Fruit fly (Drosophila melanogaster) whole organism, embryonic: ENCODE data around the gene msb1l.

Experiments used
- Abd-B ChIP-seq: fragments of 200-800 bp; sonication (Bioruptor generic); optimal IDR thresholded peaks from 2 replicates; lab custom pipeline; 2018; ENCODE audit warnings: missing biosample characterization, mild to moderate bottlenecking, missing genetic modification characterization, moderate library complexity
- Aef1 ChIP-seq: fragments of 200-800 bp; sonication (Bioruptor generic); IDR thresholded peaks from 3 replicates; pipeline ENCODE4 v1.3.6; 2022; ENCODE audit warnings: missing biosample characterization, missing genetic modification characterization
- Atf3 ChIP-seq: fragments of 200-800 bp; sonication (Bioruptor generic); optimal IDR thresholded peaks from 3 replicates; lab custom pipeline; 2016; ENCODE audit warnings: missing biosample characterization, missing genetic modification characterization
- Awh ChIP-seq: fragments of 200-800 bp; sonication (Bioruptor generic); IDR thresholded peaks from 2 replicates; pipeline ENCODE4, ENCODE4 v1.3.6; 2022; ENCODE audit warnings: missing biosample characterization, missing genetic modification characterization
- Blimp-1 ChIP-seq: fragments of 200-800 bp; sonication (Bioruptor generic); optimal IDR thresholded peaks from 3 replicates; lab custom pipeline; 2018; ENCODE audit warnings: missing biosample characterization, missing genetic modification characterization, mild to moderate bottlenecking, moderate library complexity, missing genetic modification reagents
- CG10267 ChIP-seq: fragments of 200-800 bp; sonication (Bioruptor generic); optimal IDR thresholded peaks from 2 replicates; lab custom pipeline; 2018; ENCODE audit warnings: missing biosample characterization, mild to moderate bottlenecking, missing genetic modification characterization, moderate library complexity
- CG10321 ChIP-seq: fragments of 200-800 bp; sonication (Bioruptor generic); IDR thresholded peaks from 2 replicates; pipeline ENCODE4 v1.3.6; 2022; ENCODE audit warnings: missing biosample characterization, missing genetic modification characterization
- CG10543 ChIP-seq: fragments of 200-800 bp; sonication (Bioruptor generic); optimal IDR thresholded peaks from 3 replicates; lab custom pipeline; 2017; ENCODE audit warnings: missing biosample characterization, mild to moderate bottlenecking, missing genetic modification characterization, moderate library complexity
- CG10565 ChIP-seq: fragments of 200-800 bp; sonication (Bioruptor generic); optimal IDR thresholded peaks from 3 replicates; lab custom pipeline; 2016; ENCODE audit warnings: missing biosample characterization, mild to moderate bottlenecking, missing genetic modification characterization
- CG12744 ChIP-seq: fragments of 200-800 bp; sonication (Bioruptor generic); optimal IDR thresholded peaks from 2 replicates; lab custom pipeline; 2016; ENCODE audit warnings: missing biosample characterization, missing genetic modification characterization
- CG13624 ChIP-seq: fragments of 200-800 bp; sonication (Bioruptor generic); optimal IDR thresholded peaks from 2 replicates; lab custom pipeline; 2016; ENCODE audit warnings: missing biosample characterization, missing genetic modification characterization
- CG15514 ChIP-seq: fragments of 200-800 bp; sonication (Bioruptor generic); optimal IDR thresholded peaks from 3 replicates; lab custom pipeline; 2017; ENCODE audit warnings: missing biosample characterization, missing genetic modification characterization, mild to moderate bottlenecking, moderate library complexity, missing genetic modification reagents
- CG16863 ChIP-seq: fragments of 200-800 bp; sonication (Bioruptor generic); optimal IDR thresholded peaks from 3 replicates; lab custom pipeline; 2016; ENCODE audit warnings: missing biosample characterization, missing genetic modification characterization
- CG17359 ChIP-seq: fragments of 200-800 bp; sonication (Bioruptor generic); optimal IDR thresholded peaks from 3 replicates; lab custom pipeline; 2018; ENCODE audit warnings: missing biosample characterization, mild to moderate bottlenecking, missing genetic modification characterization, moderate library complexity
- CG18619 ChIP-seq: fragments of 200-800 bp; sonication (Bioruptor generic); optimal IDR thresholded peaks from 3 replicates; lab custom pipeline; 2017; ENCODE audit warnings: missing biosample characterization, mild to moderate bottlenecking, missing genetic modification characterization
- CG4820 ChIP-seq: fragments of 200-800 bp; sonication (Bioruptor generic); optimal IDR thresholded peaks from 3 replicates; lab custom pipeline; 2016; ENCODE audit warnings: missing biosample characterization, missing genetic modification characterization
- CG4854 ChIP-seq: fragments of 200-800 bp; sonication (Bioruptor generic); optimal IDR thresholded peaks from 2 replicates; lab custom pipeline; 2016; ENCODE audit warnings: missing biosample characterization, missing genetic modification characterization, inconsistent platforms
- CG5953 ChIP-seq: fragments of 200-800 bp; sonication (Bioruptor generic); IDR thresholded peaks from 2 replicates; pipeline ENCODE4 v1.3.6; 2022; ENCODE audit warnings: missing biosample characterization, missing genetic modification characterization
- CG6272 ChIP-seq: fragments of 200-800 bp; sonication (Bioruptor generic); IDR thresholded peaks from 2 replicates; pipeline ENCODE4 v1.3.6; 2022; ENCODE audit warnings: missing biosample characterization, missing genetic modification characterization
- CG6791 ChIP-seq: fragments of 200-800 bp; sonication (Bioruptor generic); IDR thresholded peaks from 3 replicates; pipeline ENCODE4 v1.3.6; 2022; ENCODE audit warnings: missing biosample characterization, missing genetic modification characterization; ENCODE audit not compliant: partially characterized antibody
- CG7271 ChIP-seq: fragments of 200-800 bp; sonication (Bioruptor generic); optimal IDR thresholded peaks from 2 replicates; lab custom pipeline; 2018; ENCODE audit warnings: missing biosample characterization, mild to moderate bottlenecking, missing genetic modification characterization, moderate library complexity
- CG7786 ChIP-seq: fragments of 200-800 bp; sonication (Bioruptor generic); optimal IDR thresholded peaks from 2 replicates; lab custom pipeline; 2016; ENCODE audit warnings: missing biosample characterization, missing genetic modification characterization
- CG8359 ChIP-seq: fragments of 200-800 bp; sonication (Bioruptor generic); optimal IDR thresholded peaks from 2 replicates; lab custom pipeline; 2017; ENCODE audit warnings: missing biosample characterization, mild to moderate bottlenecking, missing genetic modification characterization, borderline replicate concordance
- CG8944 ChIP-seq: fragments of 200-800 bp; sonication (Bioruptor generic); optimal IDR thresholded peaks from 3 replicates; lab custom pipeline; 2016; ENCODE audit warnings: missing biosample characterization, missing genetic modification characterization
- Deaf1 ChIP-seq: fragments of 200-800 bp; optimal IDR thresholded peaks from 3 replicates; lab custom pipeline; 2019; ENCODE audit warnings: missing biosample characterization, mild to moderate bottlenecking, missing genetic modification characterization, moderate library complexity
- H2.0 ChIP-seq: fragments of 200-800 bp; sonication (Bioruptor generic); IDR thresholded peaks from 2 replicates; pipeline ENCODE4 v1.3.6; 2022; ENCODE audit warnings: missing biosample characterization, missing genetic modification characterization
- Meics ChIP-seq: fragments of 200-800 bp; sonication (Bioruptor generic); optimal IDR thresholded peaks from 2 replicates; lab custom pipeline; 2017; ENCODE audit warnings: missing biosample characterization, mild to moderate bottlenecking, missing genetic modification characterization
- Neu2 ChIP-seq: fragments of 200-800 bp; sonication (Bioruptor generic); optimal IDR thresholded peaks from 3 replicates; lab custom pipeline; 2016; ENCODE audit warnings: missing biosample characterization, missing genetic modification characterization, borderline replicate concordance
- Nf-YA ChIP-seq: fragments of 200-800 bp; sonication (Bioruptor generic); IDR thresholded peaks from 2 replicates; pipeline ENCODE4 v1.3.6; 2022; ENCODE audit warnings: missing biosample characterization, missing genetic modification characterization
- Oli ChIP-seq: fragments of 200-800 bp; sonication (Bioruptor generic); optimal IDR thresholded peaks from 2 replicates; lab custom pipeline; 2018; ENCODE audit warnings: missing biosample characterization, mild to moderate bottlenecking, missing genetic modification characterization, moderate library complexity
- Tbp ChIP-seq: fragments of >200 bp; optimal IDR thresholded peaks from 2 replicates; lab custom pipeline; 2018; ENCODE audit warnings: missing biosample characterization, missing genetic modification characterization
- bigmax ChIP-seq: fragments of 200-800 bp; sonication (Bioruptor generic); optimal IDR thresholded peaks from 2 replicates; lab custom pipeline; 2018; ENCODE audit warnings: missing biosample characterization, mild to moderate bottlenecking, missing genetic modification characterization
- cato ChIP-seq: fragments of 200-800 bp; sonication (Bioruptor generic); optimal IDR thresholded peaks from 2 replicates; lab custom pipeline; 2016; ENCODE audit warnings: missing biosample characterization, missing genetic modification characterization, borderline replicate concordance
- croc ChIP-seq: fragments of 200-800 bp; sonication (Bioruptor generic); conservative IDR thresholded peaks from 3 replicates; pipeline ENCODE4 v1.3.6; 2022; ENCODE audit warnings: missing biosample characterization, missing genetic modification characterization
- danr ChIP-seq: fragments of 200-800 bp; sonication (Bioruptor generic); IDR thresholded peaks from 2 replicates; pipeline ENCODE4 v1.3.6; 2022; ENCODE audit warnings: missing biosample characterization, missing genetic modification characterization
- dati ChIP-seq: fragments of 200-800 bp; sonication (Bioruptor generic); IDR thresholded peaks from 2 replicates; pipeline ENCODE4 v1.3.6; 2022; ENCODE audit warnings: missing biosample characterization, missing genetic modification characterization
- dysf ChIP-seq: fragments of 200-800 bp; sonication (Bioruptor generic); IDR thresholded peaks from 3 replicates; pipeline ENCODE4 v1.3.6; 2022; ENCODE audit warnings: missing biosample characterization, missing genetic modification characterization
- fd96Cb ChIP-seq: fragments of 200-800 bp; sonication (Bioruptor generic); optimal IDR thresholded peaks from 2 replicates; lab custom pipeline; 2018; ENCODE audit warnings: missing biosample characterization, mild to moderate bottlenecking, missing genetic modification characterization, moderate library complexity
- fu2 ChIP-seq: fragments of 200-800 bp; sonication (Bioruptor generic); optimal IDR thresholded peaks from 2 replicates; lab custom pipeline; 2016; ENCODE audit warnings: missing biosample characterization, missing genetic modification characterization
- gt ChIP-seq: fragments of 200-800 bp; sonication (Bioruptor generic); IDR thresholded peaks from 2 replicates; pipeline ENCODE4 v1.3.6; 2022; ENCODE audit warnings: missing biosample characterization, missing genetic modification characterization
- hbn ChIP-seq: fragments of 200-800 bp; sonication (Bioruptor generic); IDR thresholded peaks from 2 replicates; pipeline ENCODE4 v1.3.6; 2022; ENCODE audit warnings: missing biosample characterization, missing genetic modification characterization; ENCODE audit not compliant: partially characterized antibody
- ken ChIP-seq: fragments of 200-800 bp; sonication (Bioruptor generic); IDR thresholded peaks from 3 replicates; pipeline ENCODE4 v1.3.6; 2022; ENCODE audit warnings: missing biosample characterization, missing genetic modification characterization
- lola ChIP-seq, 3 experiments: fragments of >200 bp in 2 of 3; fragments of 200-800 bp in 1 of 3; sonication (Bioruptor generic) in 1 of 3; optimal IDR thresholded peaks; 2 replicates each; lab custom pipeline; 2017 to 2019; ENCODE audit warnings: missing biosample characterization in 3 of 3, missing genetic modification characterization in 3 of 3, mild to moderate bottlenecking in 1 of 3, moderate library complexity in 1 of 3
- mld ChIP-seq: fragments of 200-800 bp; sonication (Bioruptor generic); IDR thresholded peaks from 3 replicates; pipeline ENCODE4 v1.3.6; 2022; ENCODE audit warnings: missing biosample characterization, missing genetic modification characterization; ENCODE audit not compliant: partially characterized antibody
- pros ChIP-seq: fragments of 200-800 bp; sonication (Bioruptor generic); optimal IDR thresholded peaks from 3 replicates; lab custom pipeline; 2019; ENCODE audit warnings: missing biosample characterization, mild to moderate bottlenecking, missing genetic modification characterization, moderate library complexity
- pzg ChIP-seq: fragments of 200-800 bp; sonication (Bioruptor generic); optimal IDR thresholded peaks from 3 replicates; lab custom pipeline; 2018; ENCODE audit warnings: missing biosample characterization, mild to moderate bottlenecking, missing genetic modification characterization, moderate library complexity
- tna ChIP-seq: fragments of 200-800 bp; sonication (Bioruptor generic); IDR thresholded peaks from 2 replicates; pipeline ENCODE4 v1.3.6; 2022; ENCODE audit warnings: missing biosample characterization, missing genetic modification characterization; ENCODE audit not compliant: partially characterized antibody
- vnd ChIP-seq: fragments of 200-800 bp; sonication (Bioruptor generic); IDR thresholded peaks from 3 replicates; pipeline ENCODE4 v1.3.6; 2022; ENCODE audit warnings: missing biosample characterization, missing genetic modification characterization; ENCODE audit not compliant: partially characterized antibody
- yki ChIP-seq: fragments of >200 bp; optimal IDR thresholded peaks from 3 replicates; lab custom pipeline; 2018
- zfh2 ChIP-seq: fragments of 200-800 bp; sonication (Bioruptor generic); optimal IDR thresholded peaks from 2 replicates; lab custom pipeline; 2016; ENCODE audit warnings: missing biosample characterization, missing genetic modification characterization

Gene msb1l

dm6 chr2L:19533247-19533646, 44.3 kb upstream of the msb1l start, which contains the start of gene CG33116 (continued):
- TF ChIP-seq tna (GFP tag; lab: Robert Waterston, UW) (no peak), Aef1 (GFP tag; lab: Robert Waterston, UW) (peak; percentile 65), fd96Cb (tag; lab: Kevin White, UChicago) (peak; percentile 72), Meics (GFP tag; lab: Kevin White, UChicago) (peak; percentile 82), bigmax (peak; percentile 5), H2.0 (peak; percentile 79), CG10267 (tag; lab: Kevin White, UChicago) (peak; percentile 97), Atf3 (GFP tag; lab: Kevin White, UChicago) (peak; percentile 70), CG7786 (GFP tag; lab: Kevin White, UChicago) (peak; percentile 85), pzg (GFP tag; lab: Kevin White, UChicago) (peak; percentile 63), CG8944 (peak; percentile 87), CG10321 (GFP tag; lab: Robert Waterston, UW) (no peak), dati (no peak), CG6272 (peak; percentile 30; the same call in 1 of the 2 replicates), cato (GFP tag; lab: Kevin White, UChicago) (peak; percentile 51), CG8359 (GFP tag; lab: Kevin White, UChicago) (peak; percentile 42), Neu2 (GFP tag; lab: Kevin White, UChicago) (peak; percentile 5), Awh (peak; percentile 71; the same call in 1 of the 2 replicates), pros (no peak), CG18619 (GFP tag; lab: Kevin White, UChicago) (peak; percentile 82), CG7271 (tag; lab: Kevin White, UChicago) (peak; percentile 29), vnd (no peak), croc (GFP tag; lab: Robert Waterston, UW) (peak; percentile 46; the same call in 2 of the 3 replicates), lola (GFP tag; optimal IDR thresholded peaks at IDR 0.05; lab: Kevin White, UChicago) (peak in 1 of 3 experiments; percentile 85), Oli (tag; lab: Kevin White, UChicago) (peak; percentile 84), CG4854 (GFP tag; lab: Kevin White, UChicago) (peak; percentile 70), Nf-YA (GFP tag; lab: Robert Waterston, UW) (no peak; the same call in 1 of the 2 replicates), Abd-B (peak; percentile 52), CG6791 (GFP tag; lab: Robert Waterston, UW) (peak; percentile 42; the same call in 1 of the 3 replicates), CG16863 (peak; percentile 65), gt (GFP tag; lab: Robert Waterston, UW) (no peak), CG12744 (GFP tag; lab: Kevin White, UChicago) (peak; percentile 71), CG10565 (GFP tag; lab: Kevin White, UChicago) (peak; percentile 19), CG15514 (GFP tag; lab: Kevin White, UChicago) (peak; percentile 78), ken (GFP tag; lab: Robert Waterston, UW) (peak; percentile 84), CG13624 (peak; percentile 85), CG5953 (peak; percentile 70), CG17359 (peak; percentile 80), fu2 (peak; percentile 88), hbn (GFP tag; lab: Robert Waterston, UW) (peak; percentile 42; the same call in 1 of the 2 replicates), CG10543 (peak; percentile 49), danr (peak; percentile 31; the same call in 1 of the 2 replicates), CG4820 (GFP tag; lab: Kevin White, UChicago) (peak; percentile 75), Blimp-1 (GFP tag; lab: Kevin White, UChicago) (peak; percentile 72), Tbp (GFP tag; lab: Kevin White, UChicago) (no peak), yki (lab: Kevin White, UChicago) (no peak), zfh2 (peak; percentile 87), mld (GFP tag; lab: Robert Waterston, UW) (no peak), dysf (GFP tag; lab: Robert Waterston, UW) (peak; percentile 80), Deaf1 (tag; lab: Kevin White, UChicago) (peak; percentile 42)
